Fruit fly (Drosophila melanogaster) whole organism, embryonic: ENCODE data around the gene REG.

ENCODE experiments used
- Antp ChIP-seq: fragments of 200-800 bp; sonication (Bioruptor generic); optimal IDR thresholded peaks from 3 replicates; lab custom pipeline; 2016; ENCODE audit warnings: missing biosample characterization, missing genetic modification characterization
- B-H1 ChIP-seq: fragments of 200-800 bp; sonication (Bioruptor generic); IDR thresholded peaks from 3 replicates; pipeline ENCODE4 v1.3.6; 2022; ENCODE audit warnings: missing biosample characterization, missing genetic modification characterization
- Bdp1 ChIP-seq: fragments of 200-800 bp; sonication (Bioruptor generic); optimal IDR thresholded peaks from 3 replicates; lab custom pipeline; 2016; ENCODE audit warnings: missing biosample characterization, missing genetic modification characterization
- Bteb2 ChIP-seq: fragments of 200-800 bp; sonication (Bioruptor generic); optimal IDR thresholded peaks from 2 replicates; lab custom pipeline; 2016; ENCODE audit warnings: missing biosample characterization, missing genetic modification characterization
- C15 ChIP-seq: fragments of 200-800 bp; sonication (Bioruptor generic); IDR thresholded peaks from 3 replicates; pipeline ENCODE4 v1.3.6; 2022; ENCODE audit warnings: missing biosample characterization, missing genetic modification characterization
- CG10565 ChIP-seq: fragments of 200-800 bp; sonication (Bioruptor generic); optimal IDR thresholded peaks from 3 replicates; lab custom pipeline; 2016; ENCODE audit warnings: missing biosample characterization, mild to moderate bottlenecking, missing genetic modification characterization
- CG11398 ChIP-seq: fragments of 200-800 bp; sonication (Bioruptor generic); optimal IDR thresholded peaks from 2 replicates; lab custom pipeline; 2016; ENCODE audit warnings: missing biosample characterization, missing genetic modification characterization
- CG12299 ChIP-seq: fragments of 200-800 bp; sonication (Bioruptor generic); optimal IDR thresholded peaks from 2 replicates; lab custom pipeline; 2018; ENCODE audit warnings: missing biosample characterization, mild to moderate bottlenecking, missing genetic modification characterization
- CG12769 ChIP-seq: fragments of 200-800 bp; sonication (Bioruptor generic); optimal IDR thresholded peaks from 2 replicates; lab custom pipeline; 2019; ENCODE audit warnings: missing biosample characterization, mild to moderate bottlenecking, missing genetic modification characterization, moderate library complexity
- CG13287 ChIP-seq: fragments of 200-800 bp; sonication (Bioruptor generic); IDR thresholded peaks from 2 replicates; pipeline ENCODE4 v1.3.6; 2022; ENCODE audit warnings: missing biosample characterization, missing genetic modification characterization; ENCODE audit not compliant: partially characterized antibody
- CG1529 ChIP-seq: fragments of 200-800 bp; sonication (Bioruptor generic); optimal IDR thresholded peaks from 3 replicates; lab custom pipeline; 2018; ENCODE audit warnings: missing biosample characterization, missing genetic modification characterization
- CG4404 ChIP-seq: fragments of 200-800 bp; sonication (Bioruptor generic); IDR thresholded peaks from 2 replicates; pipeline ENCODE4 v1.3.6; 2022; ENCODE audit warnings: missing biosample characterization, missing genetic modification characterization
- CG4854 ChIP-seq: fragments of 200-800 bp; sonication (Bioruptor generic); optimal IDR thresholded peaks from 2 replicates; lab custom pipeline; 2016; ENCODE audit warnings: missing biosample characterization, missing genetic modification characterization, inconsistent platforms
- CG7745 ChIP-seq: fragments of 200-800 bp; sonication (Bioruptor generic); optimal IDR thresholded peaks from 2 replicates; lab custom pipeline; 2018; ENCODE audit warnings: missing biosample characterization, mild to moderate bottlenecking, missing genetic modification characterization, moderate library complexity
- CG9876 ChIP-seq: fragments of 200-800 bp; sonication (Bioruptor generic); optimal IDR thresholded peaks from 2 replicates; lab custom pipeline; 2016; ENCODE audit warnings: missing biosample characterization, missing genetic modification characterization
- CkIIα-i1 ChIP-seq: fragments of 200-800 bp; sonication (Bioruptor generic); IDR thresholded peaks from 2 replicates; pipeline ENCODE4 v1.3.6; 2022; ENCODE audit warnings: missing biosample characterization, missing genetic modification characterization
- D ChIP-seq, 2 experiments: fragments of 200-800 bp in 1 of 2; fragments of >200 bp in 1 of 2; sonication (Bioruptor generic) in 1 of 2; optimal IDR thresholded peaks; 2 replicates in 1 of 2; 3 replicates in 1 of 2; lab custom pipeline; 2017; ENCODE audit warnings: mild to moderate bottlenecking in 1 of 2, missing biosample characterization in 1 of 2, missing genetic modification characterization in 1 of 2, missing genetic modification reagents in 1 of 2
- Dbx ChIP-seq: fragments of 200-800 bp; sonication (Bioruptor generic); IDR thresholded peaks from 3 replicates; pipeline ENCODE4 v1.3.6; 2022; ENCODE audit warnings: missing biosample characterization, missing genetic modification characterization
- Ets97D ChIP-seq: fragments of 200-800 bp; sonication (Bioruptor generic); optimal IDR thresholded peaks from 3 replicates; lab custom pipeline; 2016; ENCODE audit warnings: missing biosample characterization, missing genetic modification characterization
- HLH3B ChIP-seq: fragments of 200-800 bp; sonication (Bioruptor generic); IDR thresholded peaks from 2 replicates; pipeline ENCODE4 v1.3.6; 2022; ENCODE audit warnings: missing biosample characterization, missing genetic modification characterization
- Hey ChIP-seq: fragments of 200-800 bp; sonication (Bioruptor generic); optimal IDR thresholded peaks from 3 replicates; lab custom pipeline; 2018; ENCODE audit warnings: missing biosample characterization, mild to moderate bottlenecking, missing genetic modification characterization
- Hmx ChIP-seq: fragments of 200-800 bp; sonication (Bioruptor generic); optimal IDR thresholded peaks from 2 replicates; lab custom pipeline; 2016; ENCODE audit warnings: missing biosample characterization, missing genetic modification characterization
- MESR4 ChIP-seq: fragments of 200-800 bp; sonication (Bioruptor generic); optimal IDR thresholded peaks from 2 replicates; lab custom pipeline; 2018; ENCODE audit warnings: missing biosample characterization, mild to moderate bottlenecking, missing genetic modification characterization, moderate library complexity
- Myb ChIP-seq: fragments of 200-800 bp; sonication (Bioruptor generic); optimal IDR thresholded peaks from 2 replicates; lab custom pipeline; 2016; ENCODE audit warnings: missing biosample characterization, missing genetic modification characterization
- Spps ChIP-seq: fragments of 200-800 bp; sonication (Bioruptor generic); optimal IDR thresholded peaks from 2 replicates; lab custom pipeline; 2018; ENCODE audit warnings: missing biosample characterization, mild to moderate bottlenecking, missing genetic modification characterization
- Sry-δ ChIP-seq: fragments of 200-800 bp; sonication (Bioruptor generic); optimal IDR thresholded peaks from 2 replicates; lab custom pipeline; 2016; ENCODE audit warnings: missing biosample characterization, missing genetic modification characterization
- ap ChIP-seq: fragments of 200-800 bp; sonication (Bioruptor generic); IDR thresholded peaks from 2 replicates; pipeline ENCODE4 v1.3.6; 2022; ENCODE audit warnings: missing biosample characterization, missing genetic modification characterization
- ato ChIP-seq: fragments of 200-800 bp; sonication (Bioruptor generic); IDR thresholded peaks from 2 replicates; pipeline ENCODE4 v1.3.6; 2022; ENCODE audit warnings: missing biosample characterization, missing genetic modification characterization; ENCODE audit not compliant: partially characterized antibody
- bab2 ChIP-seq: fragments of 200-800 bp; sonication (Bioruptor generic); optimal IDR thresholded peaks from 2 replicates; lab custom pipeline; 2016; ENCODE audit warnings: missing biosample characterization, missing genetic modification characterization
- corto ChIP-seq: fragments of 200-800 bp; sonication (Bioruptor generic); optimal IDR thresholded peaks from 2 replicates; lab custom pipeline; 2016; ENCODE audit warnings: missing biosample characterization, mild to moderate bottlenecking, missing genetic modification characterization, moderate library complexity
- crol ChIP-seq: fragments of 200-800 bp; sonication (Bioruptor generic); IDR thresholded peaks from 2 replicates; pipeline ENCODE4 v1.3.6; 2022; ENCODE audit warnings: missing biosample characterization, missing genetic modification characterization
- dan ChIP-seq: fragments of 200-800 bp; sonication (Bioruptor generic); IDR thresholded peaks from 2 replicates; pipeline ENCODE4 v1.3.6; 2022; ENCODE audit warnings: missing biosample characterization, missing genetic modification characterization
- esg ChIP-seq: fragments of 200-800 bp; sonication (Bioruptor generic); conservative IDR thresholded peaks from 2 replicates; pipeline ENCODE4 v1.3.6; 2022; ENCODE audit warnings: missing biosample characterization, missing genetic modification characterization
- fd64A ChIP-seq: fragments of 200-800 bp; sonication (Bioruptor generic); optimal IDR thresholded peaks from 3 replicates; lab custom pipeline; 2018; ENCODE audit warnings: missing biosample characterization, mild to moderate bottlenecking, missing genetic modification characterization
- gce ChIP-seq: fragments of 200-800 bp; sonication (Bioruptor generic); IDR thresholded peaks from 3 replicates; pipeline ENCODE4 v1.3.6; 2022; ENCODE audit warnings: missing biosample characterization, missing genetic modification characterization
- jing ChIP-seq: fragments of 200-800 bp; sonication (Bioruptor generic); optimal IDR thresholded peaks from 2 replicates; lab custom pipeline; 2018; ENCODE audit warnings: missing biosample characterization, mild to moderate bottlenecking, missing genetic modification characterization
- mld ChIP-seq: fragments of 200-800 bp; sonication (Bioruptor generic); IDR thresholded peaks from 3 replicates; pipeline ENCODE4 v1.3.6; 2022; ENCODE audit warnings: missing biosample characterization, missing genetic modification characterization; ENCODE audit not compliant: partially characterized antibody
- pros ChIP-seq: fragments of 200-800 bp; sonication (Bioruptor generic); optimal IDR thresholded peaks from 3 replicates; lab custom pipeline; 2019; ENCODE audit warnings: missing biosample characterization, mild to moderate bottlenecking, missing genetic modification characterization, moderate library complexity
- sd ChIP-seq: fragments of 200-800 bp; sonication (Bioruptor generic); optimal IDR thresholded peaks from 3 replicates; lab custom pipeline; 2018; ENCODE audit warnings: missing biosample characterization, mild to moderate bottlenecking, missing genetic modification characterization, moderate library complexity
- sens-2 ChIP-seq: fragments of 200-800 bp; sonication (Bioruptor generic); IDR thresholded peaks from 2 replicates; pipeline ENCODE4 v1.3.6; 2022; ENCODE audit warnings: missing biosample characterization, missing genetic modification characterization
- shn ChIP-seq: fragments of 200-800 bp; sonication (Bioruptor generic); optimal IDR thresholded peaks from 3 replicates; lab custom pipeline; 2016; ENCODE audit warnings: missing biosample characterization, missing genetic modification characterization
- ssp ChIP-seq: fragments of 200-800 bp; sonication (Bioruptor generic); IDR thresholded peaks from 2 replicates; pipeline ENCODE4 v1.3.6; 2022; ENCODE audit warnings: missing biosample characterization, missing genetic modification characterization
- tap ChIP-seq: fragments of 200-800 bp; optimal IDR thresholded peaks from 3 replicates; lab custom pipeline; 2019; ENCODE audit warnings: missing biosample characterization, mild to moderate bottlenecking, missing genetic modification characterization, moderate library complexity
- trh ChIP-seq: fragments of 200-800 bp; sonication (Bioruptor generic); optimal IDR thresholded peaks from 2 replicates; lab custom pipeline; 2016; ENCODE audit warnings: missing biosample characterization, missing genetic modification characterization
- vvl ChIP-seq: fragments of 200-800 bp; sonication (Bioruptor generic); IDR thresholded peaks from 2 replicates; pipeline ENCODE4 v1.3.6; 2022; ENCODE audit warnings: missing biosample characterization, missing genetic modification characterization
- zen2 ChIP-seq: fragments of 200-800 bp; sonication (Bioruptor generic); IDR thresholded peaks from 3 replicates; pipeline ENCODE4 v1.3.6; 2022; ENCODE audit warnings: missing biosample characterization, missing genetic modification characterization; ENCODE audit not compliant: partially characterized antibody

REG gene

dm6 chrX:13258757-13259067 lies 46.6 kb downstream of the REG start, which contains the start of gene comt (continued):
- TF ChIP-seq fd64A (GFP tag; lab: Kevin White, UChicago) (no peak), CG4404 (GFP tag; lab: Robert Waterston, UW) (no peak), tap (tag; lab: Kevin White, UChicago) (peak; percentile 45), trh (GFP tag; lab: Kevin White, UChicago) (no peak), Hey (tag; lab: Kevin White, UChicago) (no peak), Myb (GFP tag; lab: Kevin White, UChicago) (no peak), shn (GFP tag; lab: Kevin White, UChicago) (no peak), CG7745 (no peak), CG11398 (no peak), esg (GFP tag; lab: Robert Waterston, UW) (peak; percentile 43), ssp (GFP tag; lab: Robert Waterston, UW) (peak; percentile 36; the same call in 1 of the 2 replicates), pros (no peak), MESR4 (GFP tag; lab: Kevin White, UChicago) (no peak), dan (GFP tag; lab: Robert Waterston, UW) (no peak), Bteb2 (GFP tag; lab: Kevin White, UChicago) (no peak), crol (no peak), CG12769 (tag; lab: Kevin White, UChicago) (no peak), Hmx (GFP tag; lab: Kevin White, UChicago) (no peak), CG13287 (no peak), CG10565 (GFP tag; lab: Kevin White, UChicago) (no peak), CG12299 (tag; lab: Kevin White, UChicago) (peak; percentile 39), Spps (tag; lab: Kevin White, UChicago) (peak; percentile 46), B-H1 (GFP tag; lab: Robert Waterston, UW) (peak; percentile 42; the same call in 1 of the 3 replicates), sd (tag; lab: Kevin White, UChicago) (no peak), Sry-δ (GFP tag; lab: Kevin White, UChicago) (no peak), D (optimal IDR thresholded peaks at IDR 0.05; lab: Kevin White, UChicago) (no peak), D (GFP tag; optimal IDR thresholded peaks at IDR 0.05; lab: Kevin White, UChicago) (peak; percentile 48), vvl (GFP tag; lab: Robert Waterston, UW) (peak; percentile 70), ap (GFP tag; lab: Robert Waterston, UW) (peak; percentile 53; the same call in 1 of the 2 replicates), jing (GFP tag; lab: Kevin White, UChicago) (no peak), Dbx (GFP tag; lab: Robert Waterston, UW) (0 out of 3 replicates have a peak, but pooled peaks have one; percentile 59), gce (GFP tag; lab: Robert Waterston, UW) (no peak), corto (GFP tag; lab: Kevin White, UChicago) (no peak), mld (GFP tag; lab: Robert Waterston, UW) (no peak), sens-2 (GFP tag; lab: Robert Waterston, UW) (peak; percentile 52), Bdp1 (no peak), bab2 (GFP tag; lab: Kevin White, UChicago) (no peak), CG4854 (no peak), ato (GFP tag; lab: Robert Waterston, UW) (no peak), CG9876 (GFP tag; lab: Kevin White, UChicago) (no peak), zen2 (no peak), Antp (GFP tag; lab: Kevin White, UChicago) (no peak), CG1529 (GFP tag; lab: Kevin White, UChicago) (no peak), HLH3B (GFP tag; lab: Robert Waterston, UW) (peak; percentile 57; the same call in 1 of the 2 replicates), C15 (no peak), Ets97D (GFP tag; lab: Kevin White, UChicago) (no peak), CkIIα-i1 (GFP tag; lab: Robert Waterston, UW) (no peak)
